Worm (Caenorhabditis elegans): Measurements from ENCODE around the gene gldi-7.

DNA sequence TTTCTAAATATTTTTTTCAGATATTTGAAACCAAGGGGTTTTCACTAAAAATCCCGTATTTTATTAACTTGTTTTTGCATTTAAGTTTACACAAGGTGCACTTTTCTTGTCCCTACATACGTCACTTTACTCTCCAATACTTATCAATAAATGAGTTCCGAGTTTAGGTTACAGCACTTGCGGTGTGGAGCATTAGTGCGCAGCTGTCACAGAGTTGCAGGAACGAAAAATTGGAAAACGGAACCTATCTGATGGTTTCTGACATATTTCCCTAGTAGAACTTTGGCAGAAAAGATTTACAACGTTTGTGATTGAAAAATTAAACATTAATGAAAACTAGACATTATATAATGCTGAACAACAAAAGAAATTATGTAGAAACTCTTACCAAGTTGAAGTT is 32.8 kb downstream of the gldi-7 start:
- TF ChIP-seq klf-2 (GFP tag; conservative IDR thresholded peaks at IDR 0.05): no peak
- no peak for TF ChIP-seq flt-1 (GFP tag; IDR thresholded peaks at IDR 0.05)
- no peak for TF ChIP-seq ref-1 (GFP tag; conservative IDR thresholded peaks at IDR 0.05)
- no peak for TF ChIP-seq tab-1 (GFP tag; IDR thresholded peaks at IDR 0.05)
- no peak for TF ChIP-seq cog-1 (tag; optimal IDR thresholded peaks at IDR 0.05)

Measured in whole organism, midembryonic.